Worm (Caenorhabditis elegans) whole organism, early embryonic: Measurements from ENCODE around the gene F58A4.6.

Experiments
- F13C5.2 ChIP-seq: sonication (generic microtip); optimal IDR thresholded peaks from 2 replicates; lab custom pipeline; 2017; ENCODE audit warnings: mild to moderate bottlenecking, missing genetic modification characterization, inconsistent platforms, missing compliant biosample characterization
- ama-1 ChIP-seq: fragments of 150-350 bp; optimal IDR thresholded peaks from 2 replicates; lab custom pipeline; 2014
- flt-1 ChIP-seq: fragments of 200-800 bp; sonication (Bioruptor generic); IDR thresholded peaks from 2 replicates; pipeline ENCODE4 v1.3.6; 2022; ENCODE audit warnings: missing genetic modification characterization, missing compliant biosample characterization
- hmbx-1 ChIP-seq: sonication (generic microtip); optimal IDR thresholded peaks from 2 replicates; lab custom pipeline; 2016; ENCODE audit warnings: mild to moderate bottlenecking, missing genetic modification characterization, missing compliant biosample characterization
- hmg-4 ChIP-seq: fragments of 200-800 bp; sonication (Bioruptor generic); optimal IDR thresholded peaks from 2 replicates; lab custom pipeline; 2018; ENCODE audit warnings: mild to moderate bottlenecking, missing genetic modification characterization, missing compliant biosample characterization
- tbx-11 ChIP-seq: fragments of 200-800 bp; sonication (Bioruptor generic); IDR thresholded peaks from 2 replicates; pipeline ENCODE4 v1.3.6; 2022; ENCODE audit warnings: missing genetic modification characterization, missing compliant biosample characterization

DNA sequence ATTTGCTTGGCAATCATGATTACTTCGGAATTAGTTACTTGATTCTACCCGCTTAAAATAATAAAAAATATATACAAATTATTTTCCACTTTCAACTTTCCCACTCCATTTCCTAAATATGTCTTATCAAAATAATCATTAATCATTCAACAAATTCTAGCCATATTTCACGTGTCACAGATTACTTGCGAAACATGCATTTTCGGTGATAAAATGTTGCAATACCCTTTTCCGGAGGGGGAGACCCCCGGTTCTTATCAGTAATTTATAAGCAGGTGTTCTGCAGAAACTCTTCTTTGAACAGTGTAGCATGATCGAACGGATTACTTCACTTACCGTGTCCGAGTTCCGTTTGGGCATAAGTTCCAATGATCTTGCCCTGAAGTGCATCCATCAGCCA, 24.1 kb upstream of the F58A4.6 start:
- TF ChIP-seq flt-1 (GFP tag; lab: Robert Waterston, UW) (no peak), hmbx-1 (tag; lab: Kevin White, UChicago) (no peak), ama-1 (lab: Kevin White, UChicago) (no peak), F13C5.2 (tag; lab: Kevin White, UChicago) (no peak), hmg-4 (GFP tag; lab: Kevin White, UChicago) (no peak), tbx-11 (no peak)
